Fruit fly (Drosophila melanogaster): ENCODE measurements around the gene comt.

Gene comt

DNA sequence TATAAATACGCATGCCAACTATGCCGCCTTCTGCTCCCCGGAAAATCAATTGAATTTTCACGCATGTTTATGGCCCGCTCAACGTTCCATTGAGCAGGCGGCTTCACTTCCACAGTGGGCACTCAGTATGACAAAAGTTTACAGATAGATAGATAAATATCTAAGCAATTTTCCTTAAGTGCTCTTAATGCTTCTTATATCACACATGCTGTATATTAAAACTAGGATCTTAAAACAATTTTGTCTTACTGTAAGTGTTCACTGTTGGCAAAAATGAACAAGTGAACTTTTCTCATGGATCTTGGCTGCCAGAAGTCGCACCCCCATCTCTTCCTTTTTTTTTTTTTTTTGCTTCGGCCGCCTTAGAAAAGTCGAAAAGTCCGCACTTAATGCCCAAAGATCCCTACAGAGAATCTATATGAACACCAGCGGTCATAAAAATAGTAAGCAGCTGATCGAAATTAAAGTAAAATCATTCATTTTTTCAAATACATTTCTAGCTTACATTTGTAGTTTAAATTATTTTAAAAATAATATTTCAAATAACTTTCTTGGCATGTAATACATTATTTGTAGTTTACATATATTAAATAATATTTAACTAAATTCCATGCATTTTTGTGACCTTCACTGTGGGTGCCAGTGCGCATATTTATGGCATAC, 5.6 kb upstream of the comt start (continued):
- TF ChIP-seq nerfin-2 (GFP tag; IDR thresholded peaks at IDR 0.05; ENCODE audit: partially characterized antibody): no peak
- TF ChIP-seq tin (GFP tag; optimal IDR thresholded peaks at IDR 0.05): peak; percentile 1
- no peak for TF ChIP-seq MESR4 (GFP tag; optimal IDR thresholded peaks at IDR 0.05)
- TF ChIP-seq CG8281 (tag; optimal IDR thresholded peaks at IDR 0.05): no peak
- no peak for TF ChIP-seq CG10321 (GFP tag; IDR thresholded peaks at IDR 0.05)
- TF ChIP-seq Dbx (GFP tag; IDR thresholded peaks at IDR 0.05): peak; percentile 14; the same call in 1 of the 3 replicates
- no peak; the same call in 2 of the 3 replicates for TF ChIP-seq B-H1 (GFP tag; IDR thresholded peaks at IDR 0.05)
- no peak for TF ChIP-seq kah (GFP tag; optimal IDR thresholded peaks at IDR 0.05)
- no peak for TF ChIP-seq prd (optimal IDR thresholded peaks at IDR 0.05)
- TF ChIP-seq prd (GFP tag; IDR thresholded peaks at IDR 0.05): peak; percentile 30
- peak; percentile 80 for TF ChIP-seq vvl (GFP tag; IDR thresholded peaks at IDR 0.05)
- TF ChIP-seq CG10274 (GFP tag; optimal IDR thresholded peaks at IDR 0.05): peak; percentile 5
- no peak for TF ChIP-seq CG11085 (GFP tag; IDR thresholded peaks at IDR 0.05)
- TF ChIP-seq D (optimal IDR thresholded peaks at IDR 0.05): no peak
- no peak for TF ChIP-seq D (GFP tag; optimal IDR thresholded peaks at IDR 0.05)
- no peak for TF ChIP-seq CG4328 (GFP tag; optimal IDR thresholded peaks at IDR 0.05)
- TF ChIP-seq crol (GFP tag; IDR thresholded peaks at IDR 0.05): no peak
- peak; percentile 10 for TF ChIP-seq trem (tag; optimal IDR thresholded peaks at IDR 0.05)
- TF ChIP-seq CG1832 (GFP tag; optimal IDR thresholded peaks at IDR 0.05): no peak
- TF ChIP-seq ash1 (GFP tag; optimal IDR thresholded peaks at IDR 0.05): no peak
- TF ChIP-seq D19A (tag; optimal IDR thresholded peaks at IDR 0.05): no peak
- no peak for TF ChIP-seq scrt (GFP tag; optimal IDR thresholded peaks at IDR 0.05)
- TF ChIP-seq CG2199 (GFP tag; IDR thresholded peaks at IDR 0.05): no peak
- TF ChIP-seq Fer3 (tag; optimal IDR thresholded peaks at IDR 0.05): peak; percentile 2
- TF ChIP-seq pfk (GFP tag; optimal IDR thresholded peaks at IDR 0.05): no peak
- TF ChIP-seq CG2116 (GFP tag; optimal IDR thresholded peaks at IDR 0.05): no peak
- TF ChIP-seq slbo (GFP tag; IDR thresholded peaks at IDR 0.05): peak; percentile 68
- TF ChIP-seq CG6175 (GFP tag; IDR thresholded peaks at IDR 0.05): no peak
- TF ChIP-seq Jarid2 (GFP tag; optimal IDR thresholded peaks at IDR 0.05): no peak
- TF ChIP-seq lmd (GFP tag; IDR thresholded peaks at IDR 0.05): peak; percentile 56
- TF ChIP-seq CG15479 (GFP tag; optimal IDR thresholded peaks at IDR 0.05): no peak
- peak; percentile 77 for TF ChIP-seq CG14441 (GFP tag; IDR thresholded peaks at IDR 0.05)
- TF ChIP-seq pnt (GFP tag; optimal IDR thresholded peaks at IDR 0.05): peak; percentile 20
- TF ChIP-seq zfh1 (GFP tag; IDR thresholded peaks at IDR 0.05): peak; percentile 57; the same call in 2 of the 3 replicates
- TF ChIP-seq tup (GFP tag; optimal IDR thresholded peaks at IDR 0.05): no peak
- no peak for TF ChIP-seq CG15514 (GFP tag; optimal IDR thresholded peaks at IDR 0.05)
- peak; percentile 46 for TF ChIP-seq ems (GFP tag; optimal IDR thresholded peaks at IDR 0.05)
- TF ChIP-seq CG4854 (GFP tag; optimal IDR thresholded peaks at IDR 0.05): no peak
- no peak for TF ChIP-seq fd102C (GFP tag; optimal IDR thresholded peaks at IDR 0.05)
- 0 out of 2 replicates have a peak, but pooled peaks have one; percentile 12 for TF ChIP-seq Atf6 (GFP tag; IDR thresholded peaks at IDR 0.05)
- no peak for TF ChIP-seq CG16815 (GFP tag; optimal IDR thresholded peaks at IDR 0.05)
- peak; percentile 17 for TF ChIP-seq NfI (GFP tag; optimal IDR thresholded peaks at IDR 0.05)
- peak; percentile 40 for TF ChIP-seq CG10366 (GFP tag; IDR thresholded peaks at IDR 0.05)
- peak; percentile 15 for TF ChIP-seq CG10267 (tag; optimal IDR thresholded peaks at IDR 0.05)
- no peak for TF ChIP-seq danr (GFP tag; IDR thresholded peaks at IDR 0.05)
- no peak for TF ChIP-seq CG33557 (GFP tag; optimal IDR thresholded peaks at IDR 0.05)
- no peak for TF ChIP-seq Max (GFP tag; optimal IDR thresholded peaks at IDR 0.05)
- peak; percentile 49 for TF ChIP-seq CG8924 (tag; optimal IDR thresholded peaks at IDR 0.05)
- TF ChIP-seq wdn (GFP tag; IDR thresholded peaks at IDR 0.05): peak; percentile 38; the same call in 1 of the 2 replicates
- peak; percentile 37 for TF ChIP-seq CG16863 (GFP tag; optimal IDR thresholded peaks at IDR 0.05)
- TF ChIP-seq CG10431 (GFP tag; optimal IDR thresholded peaks at IDR 0.05): no peak
